Worm (Caenorhabditis elegans) whole organism, midembryonic: ENCODE results near the gene Y12A6A.1.

Experiments used
- T22C8.4 ChIP-seq: fragments of 200-800 bp; sonication (Bioruptor generic); IDR thresholded peaks from 2 replicates; pipeline ENCODE4 v1.3.6; 2022; ENCODE audit warnings: missing genetic modification characterization, missing compliant biosample characterization
- cog-1 ChIP-seq: sonication (generic microtip); optimal IDR thresholded peaks from 2 replicates; lab custom pipeline; 2016; ENCODE audit warnings: missing genetic modification characterization, missing compliant biosample characterization
- flt-1 ChIP-seq: fragments of 200-800 bp; sonication (Bioruptor generic); IDR thresholded peaks from 2 replicates; pipeline ENCODE4 v1.3.6; 2022; ENCODE audit warnings: missing genetic modification characterization, missing compliant biosample characterization
- klf-2 ChIP-seq: fragments of 200-800 bp; sonication (Bioruptor generic); conservative IDR thresholded peaks from 2 replicates; pipeline ENCODE4 v1.3.6; 2022; ENCODE audit warnings: missing genetic modification reagents, missing genetic modification characterization, missing compliant biosample characterization
- med-1 ChIP-seq: sonication (generic microtip); optimal IDR thresholded peaks from 2 replicates; lab custom pipeline; 2017; ENCODE audit warnings: missing genetic modification characterization, mild to moderate bottlenecking, missing compliant biosample characterization, antibody characterized with exemption, missing genetic modification reagents; ENCODE audit not compliant: insufficient read depth
- ref-1 ChIP-seq: fragments of 200-800 bp; sonication (Bioruptor generic); conservative IDR thresholded peaks from 2 replicates; pipeline ENCODE4 v1.3.6; 2022; ENCODE audit warnings: missing genetic modification reagents, missing genetic modification characterization, missing compliant biosample characterization
- tab-1 ChIP-seq: fragments of 200-800 bp; sonication (Bioruptor generic); IDR thresholded peaks from 2 replicates; pipeline ENCODE4 v1.3.6; 2022; ENCODE audit warnings: missing genetic modification characterization, missing compliant biosample characterization
- ztf-23 ChIP-seq: fragments of 200-800 bp; sonication (Bioruptor generic); IDR thresholded peaks from 2 replicates; pipeline ENCODE4 v1.3.6; 2022; ENCODE audit warnings: missing genetic modification reagents, missing genetic modification characterization, missing compliant biosample characterization
- ztf-29 ChIP-seq: fragments of 200-800 bp; sonication (Bioruptor generic); IDR thresholded peaks from 2 replicates; pipeline ENCODE4 v1.3.6; 2022; ENCODE audit warnings: missing genetic modification reagents, missing genetic modification characterization, missing compliant biosample characterization

Y12A6A.1 gene

ce11 chrX:13621628-13622027 is at the start of gene Y12A6A.1:
Gene Y12A6A.1 (minus strand): TSS chrX:13621728.
- TF ChIP-seq klf-2 (GFP tag; lab: Robert Waterston, UW) (no peak), flt-1 (GFP tag; lab: Robert Waterston, UW) (no peak), tab-1 (GFP tag; lab: Robert Waterston, UW) (no peak)

ce11 chrX:13670966-13671365 is 49.4 kb upstream of the Y12A6A.1 start:
- TF ChIP-seq ref-1 (GFP tag; lab: Robert Waterston, UW) (no peak), T22C8.4 (GFP tag; lab: Robert Waterston, UW) (no peak)

ce11 chrX:13669641-13670040 is 48.1 kb upstream of the Y12A6A.1 start:
- no peak for TF ChIP-seq ztf-23
- TF ChIP-seq ztf-29 (GFP tag; lab: Robert Waterston, UW) = no peak
- no peak for TF ChIP-seq ref-1 (GFP tag; lab: Robert Waterston, UW)
- TF ChIP-seq cog-1 = peak; percentile 9
- 0 out of 2 replicates have a peak, but pooled peaks have one; percentile 46 for TF ChIP-seq flt-1 (GFP tag; lab: Robert Waterston, UW)
- TF ChIP-seq T22C8.4 (GFP tag; lab: Robert Waterston, UW) = peak; percentile 61
- TF ChIP-seq med-1 (GFP tag; lab: Kevin White, UChicago) = no peak
- TF ChIP-seq tab-1 (GFP tag; lab: Robert Waterston, UW) = no peak
- TF ChIP-seq klf-2 (GFP tag; lab: Robert Waterston, UW) = no peak

- no peak for TF ChIP-seq klf-2 (GFP tag; lab: Robert Waterston, UW)
- no peak for TF ChIP-seq tab-1 (GFP tag; lab: Robert Waterston, UW)
- TF ChIP-seq flt-1 (GFP tag; lab: Robert Waterston, UW) = no peak
- no peak for TF ChIP-seq ref-1 (GFP tag; lab: Robert Waterston, UW)
- no peak for TF ChIP-seq ztf-29 (GFP tag; lab: Robert Waterston, UW)
- no peak for TF ChIP-seq T22C8.4 (GFP tag; lab: Robert Waterston, UW)
- no peak for TF ChIP-seq ztf-23
- TF ChIP-seq med-1 (GFP tag; lab: Kevin White, UChicago) = no peak
- TF ChIP-seq cog-1 = no peak
These were observed 47.2 kb upstream of the Y12A6A.1 start, which contains the start of gene C04A11.2 for ce11 chrX:13668728-13669127. Gene C04A11.2 (minus strand): TSS chrX:13668828.

- TF ChIP-seq klf-2 (GFP tag; lab: Robert Waterston, UW) = no peak
- no peak for TF ChIP-seq ztf-23
- TF ChIP-seq med-1 (GFP tag; lab: Kevin White, UChicago) = no peak
- TF ChIP-seq cog-1 = no peak
- TF ChIP-seq T22C8.4 (GFP tag; lab: Robert Waterston, UW) = no peak
- TF ChIP-seq ref-1 (GFP tag; lab: Robert Waterston, UW) = no peak
- TF ChIP-seq ztf-29 (GFP tag; lab: Robert Waterston, UW) = no peak
- TF ChIP-seq flt-1 (GFP tag; lab: Robert Waterston, UW) = no peak
- TF ChIP-seq tab-1 (GFP tag; lab: Robert Waterston, UW) = no peak
These were observed 45.3 kb upstream of the Y12A6A.1 start for ce11 chrX:13666864-13667263.

- peak; percentile 86 for TF ChIP-seq med-1 (GFP tag; lab: Kevin White, UChicago)
- peak; percentile 100 for TF ChIP-seq tab-1 (GFP tag; lab: Robert Waterston, UW)
- TF ChIP-seq T22C8.4 (GFP tag; lab: Robert Waterston, UW) = peak; percentile 99
- peak; percentile 98 for TF ChIP-seq ztf-23
- TF ChIP-seq klf-2 (GFP tag; lab: Robert Waterston, UW) = peak; percentile 99
- peak; percentile 98 for TF ChIP-seq cog-1
- TF ChIP-seq flt-1 (GFP tag; lab: Robert Waterston, UW) = peak; percentile 99
- TF ChIP-seq ztf-29 (GFP tag; lab: Robert Waterston, UW) = peak; percentile 99
- peak; percentile 98 for TF ChIP-seq ref-1 (GFP tag; lab: Robert Waterston, UW)
These were observed 43.9 kb upstream of the Y12A6A.1 start for ce11 chrX:13665447-13665846.

ce11 chrX:13663641-13664633 is 42.4 kb upstream of the Y12A6A.1 start, which contains the start of gene C04A11.5:
Gene C04A11.5 (plus strand): TSS chrX:13664583.
- TF ChIP-seq ztf-23 (no peak), med-1 (GFP tag; lab: Kevin White, UChicago) (no peak), T22C8.4 (GFP tag; lab: Robert Waterston, UW) (no peak), flt-1 (GFP tag; lab: Robert Waterston, UW) (no peak), ztf-29 (GFP tag; lab: Robert Waterston, UW) (no peak), klf-2 (GFP tag; lab: Robert Waterston, UW) (no peak), tab-1 (GFP tag; lab: Robert Waterston, UW) (no peak), cog-1 (no peak)

ce11 chrX:13660206-13660605 is 38.7 kb upstream of the Y12A6A.1 start, which contains the start of gene C04A11.1:
Gene C04A11.1 (plus strand): TSS chrX:13660506.
- TF ChIP-seq klf-2 (GFP tag; lab: Robert Waterston, UW) = no peak
- no peak for TF ChIP-seq T22C8.4 (GFP tag; lab: Robert Waterston, UW)
- no peak for TF ChIP-seq med-1 (GFP tag; lab: Kevin White, UChicago)

ce11 chrX:13655769-13656168 is 34.2 kb upstream of the Y12A6A.1 start:
- TF ChIP-seq T22C8.4 (GFP tag; lab: Robert Waterston, UW) (no peak), tab-1 (GFP tag; lab: Robert Waterston, UW) (no peak), med-1 (GFP tag; lab: Kevin White, UChicago) (no peak), ztf-29 (GFP tag; lab: Robert Waterston, UW) (no peak), ztf-23 (no peak), cog-1 (no peak), flt-1 (GFP tag; lab: Robert Waterston, UW) (no peak), ref-1 (GFP tag; lab: Robert Waterston, UW) (no peak), klf-2 (GFP tag; lab: Robert Waterston, UW) (no peak)
